Fruit fly (Drosophila melanogaster) whole organism: ENCODE results near the gene CG45011.

Experiments
- CG8478 ChIP-seq: fragments of >200 bp; optimal IDR thresholded peaks from 2 replicates; lab custom pipeline; 2018; ENCODE audit warnings: inconsistent platforms
- Dll ChIP-seq: fragments of >200 bp; optimal IDR thresholded peaks from 2 replicates; lab custom pipeline; 2017
- EcR ChIP-seq, 2 experiments: fragments of >200 bp; optimal IDR thresholded peaks; 2 replicates each; lab custom pipeline; 2017; ENCODE audit warnings: missing biosample characterization in 2 of 2, missing genetic modification characterization in 2 of 2, missing genetic modification reagents in 2 of 2
- pan ChIP-seq: fragments of >200 bp; optimal IDR thresholded peaks from 2 replicates; lab custom pipeline; 2017
- psq ChIP-seq: fragments of >200 bp; optimal IDR thresholded peaks from 2 replicates; lab custom pipeline; 2017
- usp ChIP-seq: fragments of >200 bp; optimal IDR thresholded peaks from 2 replicates; lab custom pipeline; 2017; ENCODE audit warnings: missing biosample characterization, missing genetic modification characterization, mixed read lengths

Gene CG45011

dm6 chr2L:11878812-11879328 lies 45.0 kb downstream of the CG45011 start:
- no peak for TF ChIP-seq EcR (GFP tag; optimal IDR thresholded peaks at IDR 0.05; lab: Kevin White, UChicago)
- no peak for TF ChIP-seq usp (GFP tag; lab: Kevin White, UChicago)
- no peak for TF ChIP-seq psq (lab: Kevin White, UChicago)
- TF ChIP-seq CG8478 (lab: Kevin White, UChicago): no peak
- TF ChIP-seq Dll (lab: Kevin White, UChicago): no peak
- TF ChIP-seq pan: no peak
